Worm (Caenorhabditis elegans) whole organism, young adult: Measurements from ENCODE around the gene pkd-2.

Source experiments
- B0035.1 ChIP-seq: sonication (generic microtip); optimal IDR thresholded peaks from 2 replicates; lab custom pipeline; 2016; ENCODE audit warnings: missing genetic modification characterization, mild to moderate bottlenecking, missing compliant biosample characterization, missing genotype, missing genetic modification reagents
- D2030.7 ChIP-seq: fragments of 200-800 bp; sonication (Bioruptor generic); IDR thresholded peaks from 2 replicates; pipeline ENCODE4 v1.3.6; 2022; ENCODE audit warnings: missing genetic modification reagents, missing genetic modification characterization, missing compliant biosample characterization
- F33H1.4 ChIP-seq: fragments of 200-800 bp; sonication (Bioruptor generic); IDR thresholded peaks from 2 replicates; pipeline ENCODE4 v1.3.6; 2022; ENCODE audit warnings: missing genetic modification reagents, missing genetic modification characterization, missing compliant biosample characterization
- F37B4.10 ChIP-seq: fragments of 200-800 bp; sonication (Bioruptor generic); IDR thresholded peaks from 2 replicates; pipeline ENCODE4 v1.3.6; 2022; ENCODE audit warnings: missing genetic modification characterization, missing compliant biosample characterization
- attf-6 ChIP-seq: fragments of 200-800 bp; sonication (Bioruptor generic); IDR thresholded peaks from 2 replicates; pipeline ENCODE4 v1.3.6; 2022; ENCODE audit warnings: missing genetic modification reagents, missing genetic modification characterization, missing compliant biosample characterization
- cebp-2 ChIP-seq: fragments of 200-800 bp; sonication (Bioruptor generic); IDR thresholded peaks from 2 replicates; pipeline ENCODE4 v1.3.6; 2022; ENCODE audit warnings: missing genetic modification characterization, missing compliant biosample characterization
- ceh-91 ChIP-seq: fragments of 200-800 bp; sonication (Bioruptor generic); IDR thresholded peaks from 2 replicates; pipeline ENCODE4 v1.3.6; 2022; ENCODE audit warnings: missing genetic modification reagents, missing genetic modification characterization, missing compliant biosample characterization
- dox-1 ChIP-seq: fragments of 200-800 bp; sonication (Bioruptor generic); IDR thresholded peaks from 2 replicates; pipeline ENCODE4 v1.3.6; 2022; ENCODE audit warnings: missing genetic modification reagents, missing genetic modification characterization, missing compliant biosample characterization
- dpff-1 ChIP-seq: sonication (generic microtip); optimal IDR thresholded peaks from 2 replicates; lab custom pipeline; 2017; ENCODE audit warnings: mild to moderate bottlenecking, missing genetic modification characterization, missing compliant biosample characterization
- egl-44 ChIP-seq: fragments of 200-800 bp; sonication (Bioruptor generic); IDR thresholded peaks from 2 replicates; pipeline ENCODE4 v1.3.6; 2022; ENCODE audit warnings: missing genetic modification reagents, missing genetic modification characterization, missing compliant biosample characterization
- egrh-3 ChIP-seq: fragments of 200-800 bp; sonication (Bioruptor generic); IDR thresholded peaks from 2 replicates; pipeline ENCODE4 v1.3.6; 2022; ENCODE audit warnings: missing genetic modification reagents, missing genetic modification characterization, missing compliant biosample characterization
- hmg-20 ChIP-seq: fragments of 200-800 bp; sonication (Bioruptor generic); IDR thresholded peaks from 2 replicates; pipeline ENCODE4 v1.3.6; 2022; ENCODE audit warnings: missing genetic modification reagents, missing genetic modification characterization, missing compliant biosample characterization
- hsf-1 ChIP-seq: fragments of 200-800 bp; sonication (Bioruptor generic); IDR thresholded peaks from 2 replicates; pipeline ENCODE4 v1.3.6; 2022; ENCODE audit warnings: missing genetic modification reagents, missing genetic modification characterization, missing compliant biosample characterization
- let-526 ChIP-seq: fragments of 200-800 bp; sonication (Bioruptor generic); IDR thresholded peaks from 2 replicates; pipeline ENCODE4 v1.3.6; 2022; ENCODE audit warnings: missing genetic modification reagents, missing genetic modification characterization, missing compliant biosample characterization
- lir-1 ChIP-seq: fragments of 200-800 bp; sonication (Bioruptor generic); conservative IDR thresholded peaks from 2 replicates; pipeline ENCODE4 v1.3.6; 2022; ENCODE audit warnings: missing genetic modification reagents, missing genetic modification characterization, missing compliant biosample characterization
- madf-3 ChIP-seq: fragments of 200-800 bp; sonication (Bioruptor generic); IDR thresholded peaks from 2 replicates; pipeline ENCODE4 v1.3.6; 2022; ENCODE audit warnings: missing genetic modification reagents, missing genetic modification characterization, missing compliant biosample characterization
- madf-6 ChIP-seq: fragments of 200-800 bp; sonication (Bioruptor generic); IDR thresholded peaks from 2 replicates; pipeline ENCODE4 v1.3.6; 2022; ENCODE audit warnings: missing genetic modification reagents, missing genetic modification characterization, missing compliant biosample characterization
- madf-8 ChIP-seq: fragments of 200-800 bp; sonication (Bioruptor generic); conservative IDR thresholded peaks from 2 replicates; pipeline ENCODE4 v1.3.6; 2022; ENCODE audit warnings: missing genetic modification reagents, missing genetic modification characterization, missing compliant biosample characterization
- mcd-1 ChIP-seq: fragments of 200-800 bp; sonication (Bioruptor generic); IDR thresholded peaks from 2 replicates; pipeline ENCODE4 v1.3.6; 2022; ENCODE audit warnings: missing genetic modification reagents, missing genetic modification characterization, missing compliant biosample characterization
- nhr-120 ChIP-seq: fragments of 200-800 bp; sonication (Bioruptor generic); IDR thresholded peaks from 2 replicates; pipeline ENCODE4 v1.3.6; 2022; ENCODE audit warnings: missing genetic modification characterization, missing compliant biosample characterization
- pbrm-1 ChIP-seq: fragments of 200-800 bp; sonication (Bioruptor generic); IDR thresholded peaks from 2 replicates; pipeline ENCODE4 v1.3.6; 2022; ENCODE audit warnings: missing genetic modification reagents, missing genetic modification characterization, missing compliant biosample characterization
- snpc-1.3 ChIP-seq: sonication (generic microtip); optimal IDR thresholded peaks from 2 replicates; lab custom pipeline; 2017; ENCODE audit warnings: missing genetic modification characterization, mild to moderate bottlenecking, missing compliant biosample characterization, antibody characterized with exemption, moderate library complexity, missing genotype, missing genetic modification reagents; ENCODE audit not compliant: insufficient read depth
- snpc-4 ChIP-seq, 5 experiments: fragments of 150-350 bp in 1 of 5; sonication (generic microtip) in 4 of 5; optimal IDR thresholded peaks; 2 replicates each; lab custom pipeline; 2014 to 2018; ENCODE audit warnings: missing genetic modification characterization in 5 of 5, missing biosample characterization in 3 of 5, antibody characterized with exemption in 2 of 5, mild to moderate bottlenecking in 2 of 5, missing compliant biosample characterization in 2 of 5, missing genotype in 2 of 5, moderate library complexity in 2 of 5, missing genetic modification reagents in 1 of 5
- tbx-9 ChIP-seq: sonication (generic microtip); optimal IDR thresholded peaks from 2 replicates; lab custom pipeline; 2016; ENCODE audit warnings: borderline replicate concordance, missing genetic modification characterization, inconsistent platforms, missing compliant biosample characterization
- tlf-1 ChIP-seq: fragments of 200-800 bp; sonication (Bioruptor generic); optimal IDR thresholded peaks from 2 replicates; lab custom pipeline; 2018; ENCODE audit warnings: mild to moderate bottlenecking, missing genetic modification characterization, missing compliant biosample characterization
- zim-3 ChIP-seq: sonication (generic microtip); optimal IDR thresholded peaks from 2 replicates; lab custom pipeline; 2017; ENCODE audit warnings: mild to moderate bottlenecking, missing genetic modification characterization, moderate library complexity, missing compliant biosample characterization
- ztf-28 ChIP-seq: fragments of 200-800 bp; sonication (Bioruptor generic); IDR thresholded peaks from 2 replicates; pipeline ENCODE4 v1.3.6; 2022; ENCODE audit warnings: missing genetic modification reagents, missing genetic modification characterization, missing compliant biosample characterization
- ztf-6 ChIP-seq: fragments of 200-800 bp; sonication (Bioruptor generic); IDR thresholded peaks from 2 replicates; pipeline ENCODE4 v1.3.6; 2022; ENCODE audit warnings: missing genetic modification reagents, missing genetic modification characterization, missing compliant biosample characterization

The pkd-2 gene

DNA sequence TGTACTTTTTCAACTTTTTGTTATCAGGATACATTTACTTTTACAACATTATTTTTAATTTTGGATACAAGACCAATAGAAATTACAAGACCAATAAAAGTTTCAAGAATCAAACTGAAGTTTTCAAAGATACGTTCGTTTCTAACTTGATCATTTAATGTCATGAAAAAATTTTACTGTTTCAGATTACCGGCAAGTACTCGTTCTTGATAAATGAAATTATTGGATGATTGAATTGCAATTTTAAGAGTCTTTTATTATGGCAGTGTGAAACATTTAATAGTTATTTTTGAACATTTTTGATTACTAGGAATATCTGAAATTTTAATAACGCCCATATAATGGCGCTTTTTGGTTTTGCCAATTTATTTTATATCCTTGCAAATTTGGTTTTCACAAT lies 28.1 kb downstream of the pkd-2 start:
- no peak for TF ChIP-seq lir-1
- TF ChIP-seq tbx-9 (tag; lab: Kevin White, UChicago), result no peak
- peak; percentile 1 for TF ChIP-seq snpc-4 (GFP tag; optimal IDR thresholded peaks at IDR 0.05; lab: Kevin White, UChicago)
- TF ChIP-seq snpc-4 (tag; optimal IDR thresholded peaks at IDR 0.05; lab: Kevin White, UChicago), result peak in 1 of 4 experiments; percentile 45
- TF ChIP-seq attf-6, result peak; percentile 75

DNA sequence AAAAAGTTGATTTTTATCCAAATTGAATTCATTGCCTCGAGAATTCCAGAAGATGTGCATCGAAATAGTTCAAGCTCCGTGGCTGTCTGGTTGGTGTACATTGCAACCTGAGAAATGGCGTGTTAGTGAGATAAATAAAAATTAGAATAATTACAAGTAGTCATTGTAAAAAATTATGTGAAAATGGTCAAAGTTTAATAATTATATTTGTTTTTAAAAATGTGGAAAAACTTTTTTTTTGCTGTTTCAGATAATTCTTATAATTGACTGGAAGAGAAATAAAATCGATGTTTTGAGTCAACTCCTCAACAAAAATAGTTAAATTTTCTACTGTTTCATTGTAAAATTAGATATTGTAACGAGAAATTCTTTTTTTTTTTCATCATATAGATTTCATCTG lies 31.9 kb downstream of the pkd-2 start, which contains the start of gene sra-30:
TSS of gene sra-30 (minus strand) at position 101 of the 400 bp plus-strand sequence.
- TF ChIP-seq madf-8 (GFP tag; lab: Robert Waterston, UW) (no peak), tlf-1 (GFP tag; lab: Kevin White, UChicago) (no peak), B0035.1 (tag; lab: Kevin White, UChicago) (no peak), madf-6 (GFP tag; lab: Robert Waterston, UW) (no peak), mcd-1 (no peak), zim-3 (tag; lab: Kevin White, UChicago) (no peak), attf-6 (no peak), D2030.7 (GFP tag; lab: Robert Waterston, UW) (no peak), snpc-1.3 (tag; lab: Kevin White, UChicago) (no peak), dox-1 (GFP tag; lab: Robert Waterston, UW) (no peak), hmg-20 (GFP tag; lab: Robert Waterston, UW) (no peak), dpff-1 (tag; lab: Kevin White, UChicago) (no peak), let-526 (GFP tag; lab: Robert Waterston, UW) (no peak), egl-44 (GFP tag; lab: Robert Waterston, UW) (no peak)

DNA sequence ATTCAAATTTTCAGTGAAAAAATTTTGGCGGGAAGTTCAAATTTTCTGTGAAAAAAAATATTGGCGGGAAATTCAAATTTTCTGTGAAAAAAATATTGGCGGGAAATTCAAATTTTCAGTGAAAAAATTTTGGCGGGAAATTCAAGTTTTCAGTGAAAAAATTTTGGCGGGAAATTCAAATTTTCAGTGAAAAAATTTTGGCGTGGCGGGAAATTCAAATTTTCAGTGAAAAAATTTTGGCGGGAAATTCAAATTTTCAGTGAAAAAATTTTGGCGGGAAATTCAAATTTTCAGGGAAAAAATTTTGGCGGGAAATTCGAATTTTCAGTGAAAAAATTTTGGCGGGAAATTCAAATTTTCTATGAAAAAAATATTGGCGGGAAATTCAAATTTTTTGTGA lies 45.3 kb downstream of the pkd-2 start:
- peak; percentile 29; the same call in 1 of the 2 replicates for TF ChIP-seq attf-6
- peak; percentile 61; the same call in 1 of the 2 replicates for TF ChIP-seq F37B4.10 (GFP tag; lab: Robert Waterston, UW)
- peak; percentile 43; the same call in 1 of the 2 replicates for TF ChIP-seq pbrm-1 (GFP tag; lab: Robert Waterston, UW)
- 0 out of 2 replicates have a peak, but pooled peaks have one; percentile 29 for TF ChIP-seq D2030.7 (GFP tag; lab: Robert Waterston, UW)
- peak; percentile 58 for TF ChIP-seq egrh-3 (GFP tag; lab: Robert Waterston, UW)
- TF ChIP-seq cebp-2 (GFP tag; lab: Robert Waterston, UW), result peak; percentile 93
- TF ChIP-seq hsf-1 (GFP tag; lab: Robert Waterston, UW), result 0 out of 2 replicates have a peak, but pooled peaks have one; percentile 52
- TF ChIP-seq F33H1.4 (GFP tag; lab: Robert Waterston, UW), result peak; percentile 25
- TF ChIP-seq ztf-6 (GFP tag; lab: Robert Waterston, UW), result 0 out of 2 replicates have a peak, but pooled peaks have one; percentile 39
- peak; percentile 70 for TF ChIP-seq madf-8 (GFP tag; lab: Robert Waterston, UW)

DNA sequence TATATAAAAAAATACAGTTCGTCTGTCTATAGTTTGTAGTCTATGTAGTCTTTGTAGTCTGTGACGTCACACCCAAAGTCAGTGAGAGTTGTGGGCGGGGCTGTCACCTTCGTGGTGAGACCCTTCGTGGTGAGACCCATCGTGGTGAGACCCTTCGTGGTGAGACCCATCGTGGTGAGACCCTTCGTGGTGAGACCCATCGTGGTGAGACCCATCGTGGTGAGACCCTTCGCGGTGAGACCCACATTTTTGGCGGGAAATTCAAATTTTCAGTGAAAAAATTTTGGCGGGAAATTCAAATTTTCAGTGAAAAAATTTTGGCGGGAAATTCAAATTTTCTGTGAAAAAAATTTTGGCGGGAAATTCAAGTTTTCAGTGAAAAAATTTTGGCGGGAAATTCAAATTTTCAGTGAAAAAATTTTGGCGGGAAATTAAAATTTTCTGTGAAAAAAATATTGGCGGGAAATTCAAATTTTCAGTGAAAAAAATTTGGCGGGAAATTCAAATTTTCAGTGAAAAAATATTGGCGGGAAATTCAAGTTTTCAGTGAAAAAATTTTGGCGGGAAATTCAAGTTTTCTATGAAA lies 46.4 kb downstream of the pkd-2 start:
- peak; percentile 9; the same call in 1 of the 2 replicates for TF ChIP-seq D2030.7 (GFP tag; lab: Robert Waterston, UW)
- 0 out of 2 replicates have a peak, but pooled peaks have one; percentile 87 for TF ChIP-seq cebp-2 (GFP tag; lab: Robert Waterston, UW)
- TF ChIP-seq madf-3 (GFP tag; lab: Robert Waterston, UW), result 0 out of 2 replicates have a peak, but pooled peaks have one; percentile 74
- TF ChIP-seq dox-1 (GFP tag; lab: Robert Waterston, UW), result peak; percentile 29; the same call in 1 of the 2 replicates
- TF ChIP-seq attf-6, result peak; percentile 62
- TF ChIP-seq ztf-28 (GFP tag; lab: Robert Waterston, UW), result 0 out of 2 replicates have a peak, but pooled peaks have one; percentile 62
- TF ChIP-seq egrh-3 (GFP tag; lab: Robert Waterston, UW), result 0 out of 2 replicates have a peak, but pooled peaks have one; percentile 4
- TF ChIP-seq nhr-120 (GFP tag; lab: Robert Waterston, UW), result 0 out of 2 replicates have a peak, but pooled peaks have one; percentile 38
- peak; percentile 78 for TF ChIP-seq F33H1.4 (GFP tag; lab: Robert Waterston, UW)
- TF ChIP-seq ceh-91, result peak; percentile 42; the same call in 1 of the 2 replicates
